Worm (Caenorhabditis elegans): ENCODE data around the gene F42A10.6.

DNA sequence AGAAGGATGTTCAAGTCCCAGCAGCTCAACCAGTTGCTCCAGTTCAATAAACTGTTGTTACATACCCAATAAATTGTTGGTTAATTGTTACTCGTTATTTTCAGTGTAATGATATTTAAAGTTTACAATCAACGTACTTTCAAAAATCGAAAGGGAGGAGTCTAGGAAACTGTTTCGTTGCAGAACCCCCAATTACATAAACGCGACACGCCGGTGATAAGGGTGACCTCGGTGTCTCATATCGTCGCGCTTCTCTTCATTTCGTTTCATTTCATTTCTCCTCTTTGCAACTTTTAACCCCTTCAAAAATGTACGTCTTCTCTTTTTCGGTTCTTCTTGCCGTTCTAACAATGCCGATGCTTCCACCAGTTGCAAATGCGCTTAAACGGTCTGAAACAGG is 31.2 kb upstream of the F42A10.6 start, which contains the start of gene C23G10.2:
- no peak for TF ChIP-seq tra-4 (tag; optimal IDR thresholded peaks at IDR 0.05)
- TF ChIP-seq ama-1 (optimal IDR thresholded peaks at IDR 0.05): no peak
- TF ChIP-seq ceh-36 (tag; optimal IDR thresholded peaks at IDR 0.05): no peak
- TF ChIP-seq ceh-13 (GFP tag; optimal IDR thresholded peaks at IDR 0.05): no peak
- no peak for TF ChIP-seq tbx-37 (GFP tag; conservative IDR thresholded peaks at IDR 0.05)
- TF ChIP-seq aly-1 (tag; optimal IDR thresholded peaks at IDR 0.05): no peak
- TF ChIP-seq scrt-1 (GFP tag; IDR thresholded peaks at IDR 0.05): no peak
